Comparison of ENCODE assay signal across 5 worm cellular contexts in the genomic region with DNA sequence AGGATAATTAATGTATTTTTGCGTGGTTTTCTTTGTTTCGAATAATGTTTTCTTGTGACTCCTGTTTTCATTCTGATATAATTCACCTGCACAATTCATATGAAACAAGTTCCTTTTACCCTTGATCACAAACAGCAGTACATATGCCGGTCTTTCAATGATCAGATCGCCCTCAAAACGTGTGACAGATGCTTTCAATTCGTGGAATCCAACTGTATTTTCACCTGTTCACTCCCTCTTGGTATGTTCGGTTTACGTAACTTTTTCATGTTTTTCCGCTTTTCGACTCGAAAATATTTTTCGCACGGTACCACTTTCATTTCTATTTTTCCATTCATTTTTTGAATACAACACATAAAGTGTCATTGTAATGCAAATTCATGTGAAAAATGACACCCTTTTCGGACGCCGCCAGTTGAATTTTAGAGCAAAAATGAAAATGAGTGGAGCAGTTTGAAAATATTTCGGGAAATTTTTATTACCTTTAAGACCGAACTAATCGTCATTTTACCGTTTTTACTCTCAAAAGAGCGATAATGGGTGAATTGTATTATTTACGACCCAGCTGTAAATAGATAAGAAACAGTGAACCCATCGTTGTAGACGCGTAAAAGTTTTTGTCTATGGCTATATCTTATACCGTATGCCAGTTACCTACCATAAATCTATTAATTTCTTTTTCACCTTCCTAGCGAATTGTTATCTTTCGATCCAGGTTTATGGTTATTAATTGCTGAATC.
TF ChIP-seq lines count a peak whose summit lies in the region.

Gene K10D6.4 (plus strand): TSS at position 100 of the 740 bp plus-strand sequence.

TF ChIP-seq in whole organism, L1 larva, 84 proteins besides CTCF, POLR2A, EP300 and RAD21 (continues in another document):
- TF ChIP-seq nhr-11 (tag; optimal IDR thresholded peaks at IDR 0.05; lab: Kevin White, UChicago) (no peak), nhr-237 (tag; optimal IDR thresholded peaks at IDR 0.05; lab: Kevin White, UChicago) (no peak), egl-27 (tag; optimal IDR thresholded peaks at IDR 0.05; lab: Kevin White, UChicago) (no peak), sptf-1 (tag; optimal IDR thresholded peaks at IDR 0.05; lab: Kevin White, UChicago) (no peak), C34B4.2 (tag; optimal IDR thresholded peaks at IDR 0.05; lab: Kevin White, UChicago) (no peak), lin-39 (tag; optimal IDR thresholded peaks at IDR 0.05; lab: Kevin White, UChicago) (no peak), isw-1 (GFP tag; IDR thresholded peaks at IDR 0.05; lab: Robert Waterston, UW) (no peak), tbx-2 (tag; optimal IDR thresholded peaks at IDR 0.05; lab: Kevin White, UChicago) (no peak), elt-2 (tag; optimal IDR thresholded peaks at IDR 0.05; lab: Kevin White, UChicago) (peak; percentile 50), mab-9 (GFP tag; IDR thresholded peaks at IDR 0.05; lab: Robert Waterston, UW) (no peak), ztf-11 (tag; optimal IDR thresholded peaks at IDR 0.05; lab: Kevin White, UChicago) (no peak), efl-3 (GFP tag; optimal IDR thresholded peaks at IDR 0.05; lab: Kevin White, UChicago) (no peak), ztf-4 (tag; optimal IDR thresholded peaks at IDR 0.05; lab: Kevin White, UChicago) (no peak), fkh-8 (tag; optimal IDR thresholded peaks at IDR 0.05; lab: Kevin White, UChicago) (peak; percentile 8), C04F5.9 (tag; optimal IDR thresholded peaks at IDR 0.05; lab: Kevin White, UChicago) (no peak), pqm-1 (tag; optimal IDR thresholded peaks at IDR 0.05; lab: Kevin White, UChicago) (no peak), nhr-77 (tag; optimal IDR thresholded peaks at IDR 0.05; lab: Kevin White, UChicago) (no peak), swsn-7 (tag; optimal IDR thresholded peaks at IDR 0.05; lab: Kevin White, UChicago) (no peak)

TF ChIP-seq in whole organism, L2 larva, 48 proteins besides CTCF, POLR2A, EP300 and RAD21:
- TF ChIP-seq ztf-11 (tag; optimal IDR thresholded peaks at IDR 0.05; lab: Kevin White, UChicago) (no peak), nhr-77 (tag; optimal IDR thresholded peaks at IDR 0.05; lab: Kevin White, UChicago) (no peak), lin-11 (tag; optimal IDR thresholded peaks at IDR 0.05; lab: Kevin White, UChicago) (peak; percentile 5), ztf-4 (tag; optimal IDR thresholded peaks at IDR 0.05; lab: Kevin White, UChicago) (no peak), C34F6.9 (tag; optimal IDR thresholded peaks at IDR 0.05; lab: Kevin White, UChicago) (no peak), mab-5 (tag; optimal IDR thresholded peaks at IDR 0.05; lab: Kevin White, UChicago) (no peak), ZK546.5 (tag; optimal IDR thresholded peaks at IDR 0.05; lab: Kevin White, UChicago) (no peak), nhr-6 (tag; optimal IDR thresholded peaks at IDR 0.05; lab: Kevin White, UChicago) (no peak), fos-1 (tag; optimal IDR thresholded peaks at IDR 0.05; lab: Kevin White, UChicago) (peak; percentile 47), nhr-12 (tag; optimal IDR thresholded peaks at IDR 0.05; lab: Kevin White, UChicago) (no peak), elt-3 (tag; optimal IDR thresholded peaks at IDR 0.05; lab: Kevin White, UChicago) (no peak), dmd-4 (tag; optimal IDR thresholded peaks at IDR 0.05; lab: Kevin White, UChicago) (no peak), nhr-129 (tag; optimal IDR thresholded peaks at IDR 0.05; lab: Kevin White, UChicago) (no peak), unc-39 (tag; optimal IDR thresholded peaks at IDR 0.05; lab: Kevin White, UChicago) (no peak), ztf-1 (GFP tag; conservative IDR thresholded peaks at IDR 0.05; lab: Robert Waterston, UW) (no peak), F13H6.1 (tag; optimal IDR thresholded peaks at IDR 0.05; lab: Kevin White, UChicago) (no peak)

TF ChIP-seq in whole organism, L3 larva, 47 proteins besides CTCF, POLR2A, EP300 and RAD21:
- TF ChIP-seq nhr-237 (tag; optimal IDR thresholded peaks at IDR 0.05; lab: Kevin White, UChicago) (no peak), zag-1 (tag; optimal IDR thresholded peaks at IDR 0.05; lab: Kevin White, UChicago) (no peak), nhr-77 (tag; optimal IDR thresholded peaks at IDR 0.05; lab: Kevin White, UChicago) (no peak), egl-5 (tag; optimal IDR thresholded peaks at IDR 0.05; lab: Kevin White, UChicago) (no peak), pqm-1 (tag; optimal IDR thresholded peaks at IDR 0.05; lab: Kevin White, UChicago) (peak; percentile 13), elt-2 (tag; optimal IDR thresholded peaks at IDR 0.05; lab: Kevin White, UChicago) (peak; percentile 75), skn-1 (tag; optimal IDR thresholded peaks at IDR 0.05; lab: Kevin White, UChicago) (no peak)
TF ChIP-seq in whole organism, L3 larva: peak in this region for 2.

TF ChIP-seq in whole organism, L4 larva, 104 proteins besides CTCF, POLR2A, EP300 and RAD21:
- TF ChIP-seq nhr-6 (tag; optimal IDR thresholded peaks at IDR 0.05; lab: Kevin White, UChicago): no peak
- TF ChIP-seq attf-4 (tag; optimal IDR thresholded peaks at IDR 0.05; lab: Kevin White, UChicago): no peak
- no peak for TF ChIP-seq daf-16 (GFP tag; optimal IDR thresholded peaks at IDR 0.05; lab: Kevin White, UChicago)
- TF ChIP-seq daf-16 (tag; optimal IDR thresholded peaks at IDR 0.05; lab: Kevin White, UChicago): peak; percentile 47
- TF ChIP-seq nhr-28 (tag; optimal IDR thresholded peaks at IDR 0.05; lab: Kevin White, UChicago): peak; percentile 60
- TF ChIP-seq arid-1 (GFP tag; conservative IDR thresholded peaks at IDR 0.05; lab: Robert Waterston, UW): no peak
- no peak for TF ChIP-seq mep-1 (tag; optimal IDR thresholded peaks at IDR 0.05; lab: Kevin White, UChicago)
- TF ChIP-seq duxl-1 (tag; optimal IDR thresholded peaks at IDR 0.05; lab: Kevin White, UChicago; ENCODE audit: poor library complexity): no peak
- TF ChIP-seq php-3 (GFP tag; IDR thresholded peaks at IDR 0.05; lab: Robert Waterston, UW): peak; percentile 90
- 0 out of 2 replicates have a peak, but pooled peaks have one; percentile 53 for TF ChIP-seq ceh-20 (GFP tag; IDR thresholded peaks at IDR 0.05; lab: Robert Waterston, UW)
- TF ChIP-seq pqm-1 (tag; optimal IDR thresholded peaks at IDR 0.05; lab: Kevin White, UChicago): peak; percentile 59
- TF ChIP-seq hlh-11 (tag; optimal IDR thresholded peaks at IDR 0.05; lab: Kevin White, UChicago): peak; percentile 22
- no peak for TF ChIP-seq lim-7 (GFP tag; IDR thresholded peaks at IDR 0.05; lab: Robert Waterston, UW)

TF ChIP-seq in whole organism, late embryonic, 69 proteins besides CTCF, POLR2A, EP300 and RAD21:
- TF ChIP-seq elt-2 (tag; optimal IDR thresholded peaks at IDR 0.05; lab: Kevin White, UChicago) (peak; percentile 49), sox-4 (tag; optimal IDR thresholded peaks at IDR 0.05; lab: Kevin White, UChicago) (no peak), ttx-3 (tag; optimal IDR thresholded peaks at IDR 0.05; lab: Kevin White, UChicago) (no peak), fkh-6 (tag; optimal IDR thresholded peaks at IDR 0.05; lab: Kevin White, UChicago) (no peak), pros-1 (tag; optimal IDR thresholded peaks at IDR 0.05; lab: Kevin White, UChicago) (no peak)

Comparison
In these comparisons a context has a peak if more than half of its experiments do, and no peak if none do; other contexts are left out.
1. Of the 29 proteins assayed by ChIP-seq in both whole organism, L4 larva and whole organism, L1 larva: peak only in whole organism, L4 larva: nhr-28 and pqm-1; only in whole organism, L1 larva: none; in both: none; in neither: 27.